Fruit fly (Drosophila melanogaster): ENCODE data around the gene CG14435.

Gene CG14435

DNA sequence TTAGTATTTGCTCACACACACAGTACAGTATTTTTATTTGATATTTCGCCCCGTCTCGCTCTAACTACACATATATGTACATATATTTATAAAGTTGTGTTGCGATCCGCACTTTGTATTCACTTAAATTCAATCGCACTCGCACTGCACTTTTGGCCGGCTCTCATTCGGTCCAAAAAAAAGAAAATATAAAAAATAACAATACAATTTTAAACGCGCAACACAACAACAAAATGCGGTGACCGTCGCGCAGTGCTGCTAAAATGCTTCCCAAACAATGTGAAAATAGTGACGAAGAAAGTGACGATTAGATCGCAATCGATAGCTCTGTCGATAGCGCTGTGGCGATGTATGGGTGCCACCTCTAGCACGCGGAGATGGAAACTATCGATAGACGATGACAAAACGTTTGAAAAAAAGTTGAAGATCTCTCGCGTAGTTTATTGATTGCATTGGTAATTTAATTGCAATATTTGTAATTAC is 40.4 kb downstream of the CG14435 start, which contains the start of the genes C3G and pod1 (continued):
- TF ChIP-seq CG13624 (GFP tag; optimal IDR thresholded peaks at IDR 0.05) (peak; percentile 78), amos (GFP tag; IDR thresholded peaks at IDR 0.05; ENCODE audit: partially characterized antibody) (peak; percentile 100), NFAT (GFP tag; IDR thresholded peaks at IDR 0.05) (peak; percentile 62; the same call in 1 of the 2 replicates), CG11093 (GFP tag; IDR thresholded peaks at IDR 0.05) (no peak), CG1529 (GFP tag; optimal IDR thresholded peaks at IDR 0.05) (no peak), CG17829 (tag; optimal IDR thresholded peaks at IDR 0.05) (peak; percentile 13), tup (GFP tag; optimal IDR thresholded peaks at IDR 0.05) (no peak), bab2 (GFP tag; optimal IDR thresholded peaks at IDR 0.05) (no peak), CG3407 (GFP tag; optimal IDR thresholded peaks at IDR 0.05) (no peak), CG8388 (GFP tag; optimal IDR thresholded peaks at IDR 0.05) (no peak), knrl (GFP tag; IDR thresholded peaks at IDR 0.05; ENCODE audit: partially characterized antibody) (peak; percentile 98), CG7556 (GFP tag; optimal IDR thresholded peaks at IDR 0.05) (no peak), maf-S (GFP tag; optimal IDR thresholded peaks at IDR 0.05) (no peak), pfk (GFP tag; optimal IDR thresholded peaks at IDR 0.05) (no peak), gsb (GFP tag; IDR thresholded peaks at IDR 0.05) (no peak), ap (GFP tag; IDR thresholded peaks at IDR 0.05) (no peak), CG13296 (GFP tag; optimal IDR thresholded peaks at IDR 0.05) (peak; percentile 5), ro (GFP tag; IDR thresholded peaks at IDR 0.05) (no peak), NK7.1 (GFP tag; optimal IDR thresholded peaks at IDR 0.05) (no peak), klu (GFP tag; IDR thresholded peaks at IDR 0.05) (no peak), CG10267 (tag; optimal IDR thresholded peaks at IDR 0.05) (peak; percentile 66), Dref (GFP tag; IDR thresholded peaks at IDR 0.05) (peak; percentile 99), peb (GFP tag; IDR thresholded peaks at IDR 0.05) (no peak), ken (GFP tag; IDR thresholded peaks at IDR 0.05) (peak; percentile 61; the same call in 2 of the 3 replicates), Lpt (GFP tag; optimal IDR thresholded peaks at IDR 0.05) (no peak), lab (GFP tag; optimal IDR thresholded peaks at IDR 0.05) (peak; percentile 37), Doc3 (GFP tag; IDR thresholded peaks at IDR 0.05; ENCODE audit: partially characterized antibody) (peak; percentile 89), chinmo (GFP tag; IDR thresholded peaks at IDR 0.05; ENCODE audit: partially characterized antibody) (peak; percentile 98), oc (tag; optimal IDR thresholded peaks at IDR 0.05) (no peak), CG17328 (GFP tag; IDR thresholded peaks at IDR 0.05) (no peak), Spps (tag; optimal IDR thresholded peaks at IDR 0.05) (no peak), kni (GFP tag; optimal IDR thresholded peaks at IDR 0.05) (no peak), CG33557 (GFP tag; optimal IDR thresholded peaks at IDR 0.05) (no peak), CG3281 (GFP tag; optimal IDR thresholded peaks at IDR 0.05) (no peak), CG17359 (tag; optimal IDR thresholded peaks at IDR 0.05) (no peak), tgo (GFP tag; IDR thresholded peaks at IDR 0.05) (no peak), dmrt99B (tag; optimal IDR thresholded peaks at IDR 0.05) (no peak), CG12236 (GFP tag; optimal IDR thresholded peaks at IDR 0.05) (no peak), D19B (GFP tag; optimal IDR thresholded peaks at IDR 0.05) (no peak), vnd (GFP tag; IDR thresholded peaks at IDR 0.05; ENCODE audit: partially characterized antibody) (peak; percentile 97), repo (GFP tag; optimal IDR thresholded peaks at IDR 0.05) (peak; percentile 6), mirr (GFP tag; optimal IDR thresholded peaks at IDR 0.05) (peak; percentile 15), Pdp1 (GFP tag; optimal IDR thresholded peaks at IDR 0.05) (peak; percentile 14 to 68), CG31441 (GFP tag; IDR thresholded peaks at IDR 0.05) (peak; percentile 43; the same call in 1 of the 2 replicates), Hmr (GFP tag; optimal IDR thresholded peaks at IDR 0.05) (peak; percentile 59), CG3726 (GFP tag; IDR thresholded peaks at IDR 0.05) (no peak), Antp (GFP tag; optimal IDR thresholded peaks at IDR 0.05) (peak; percentile 50), D19A (tag; optimal IDR thresholded peaks at IDR 0.05) (no peak), pan (optimal IDR thresholded peaks at IDR 0.05) (no peak), pan (GFP tag; optimal IDR thresholded peaks at IDR 0.05 in 1 of 2, IDR thresholded peaks at IDR 0.05 in 1 of 2) (no peak), Xrp1 (GFP tag; IDR thresholded peaks at IDR 0.05) (no peak)

Measured in whole organism, embryonic.